Worm (Caenorhabditis elegans) whole organism, L4 larva: ENCODE measurements around the gene K07H8.5.
A peak's percentile ranks its signal among the peaks of the same experiment; 100 is the strongest.

Experiments used
- T20F7.1 ChIP-seq: fragments of 200-800 bp; sonication (Bioruptor generic); optimal IDR thresholded peaks from 2 replicates; lab custom pipeline; 2018; ENCODE audit warnings: mild to moderate bottlenecking, missing genetic modification characterization, missing compliant biosample characterization
- T26A8.4 ChIP-seq: fragments of 200-800 bp; sonication (Bioruptor generic); IDR thresholded peaks from 2 replicates; pipeline ENCODE4 v1.3.6; 2022; ENCODE audit warnings: missing genetic modification characterization, missing compliant biosample characterization
- Y5F2A.4 ChIP-seq: fragments of 200-800 bp; sonication (Bioruptor generic); optimal IDR thresholded peaks from 2 replicates; lab custom pipeline; 2018; ENCODE audit warnings: mild to moderate bottlenecking, missing genetic modification characterization, missing compliant biosample characterization
- ZK546.5 ChIP-seq, 2 experiments: sonication (generic microtip); optimal IDR thresholded peaks; 2 replicates each; lab custom pipeline; 2017; ENCODE audit warnings: missing biosample characterization in 2 of 2, missing genetic modification characterization in 2 of 2
- ama-1 ChIP-seq: fragments of 150-350 bp; optimal IDR thresholded peaks from 2 replicates; lab custom pipeline; 2014; ENCODE audit warnings: inconsistent platforms, mixed read lengths
- attf-4 ChIP-seq: sonication (generic microtip); optimal IDR thresholded peaks from 3 replicates; lab custom pipeline; 2017; ENCODE audit warnings: missing biosample characterization, missing genetic modification characterization
- ceh-28 ChIP-seq: fragments of 150-350 bp; optimal IDR thresholded peaks from 2 replicates; lab custom pipeline; 2014; ENCODE audit warnings: missing biosample characterization, missing genetic modification reagents, missing genetic modification characterization
- ceh-82 ChIP-seq: sonication (generic microtip); optimal IDR thresholded peaks from 2 replicates; lab custom pipeline; 2017; ENCODE audit warnings: missing biosample characterization, missing genetic modification characterization
- ces-1 ChIP-seq: fragments of 150-350 bp; sonication (generic microtip); optimal IDR thresholded peaks from 4 replicates; lab custom pipeline; 2014; ENCODE audit warnings: missing biosample characterization, missing genetic modification reagents, missing genetic modification characterization
- ctbp-1 ChIP-seq: fragments of 200-800 bp; sonication (Bioruptor generic); IDR thresholded peaks from 2 replicates; pipeline ENCODE4 v1.3.6; 2022; ENCODE audit warnings: missing genetic modification reagents, missing genetic modification characterization, missing compliant biosample characterization
- daf-16 ChIP-seq, 3 experiments: sonication (generic microtip); optimal IDR thresholded peaks; 2 replicates each; lab custom pipeline; 2016 to 2017; ENCODE audit warnings: missing genetic modification characterization in 3 of 3, missing genetic modification reagents in 3 of 3, mild to moderate bottlenecking in 2 of 3, missing compliant biosample characterization in 2 of 3, missing biosample characterization in 1 of 3, moderate library complexity in 1 of 3
- dmd-8 ChIP-seq: fragments of 200-800 bp; sonication (Bioruptor generic); IDR thresholded peaks from 2 replicates; pipeline ENCODE4 v1.3.6; 2022; ENCODE audit warnings: missing genetic modification characterization, missing compliant biosample characterization
- dmd-9 ChIP-seq: fragments of 200-800 bp; sonication (Bioruptor generic); IDR thresholded peaks from 2 replicates; pipeline ENCODE4 v1.3.6; 2022; ENCODE audit warnings: missing genetic modification reagents, missing genetic modification characterization, missing compliant biosample characterization
- dpl-1 ChIP-seq: fragments of 150-350 bp; optimal IDR thresholded peaks from 2 replicates; lab custom pipeline; 2014; ENCODE audit warnings: missing biosample characterization, missing genetic modification reagents, missing genetic modification characterization
- dve-1 ChIP-seq: sonication (generic microtip); optimal IDR thresholded peaks from 2 replicates; lab custom pipeline; 2017; ENCODE audit warnings: antibody characterized with exemption, mild to moderate bottlenecking, missing genetic modification characterization, missing compliant biosample characterization; ENCODE audit not compliant: insufficient read depth
- egl-27 ChIP-seq: sonication (generic microtip); optimal IDR thresholded peaks from 3 replicates; lab custom pipeline; 2017; ENCODE audit warnings: missing biosample characterization, missing genetic modification reagents, missing genetic modification characterization
- fkh-10 ChIP-seq: fragments of 150-350 bp; optimal IDR thresholded peaks from 2 replicates; lab custom pipeline; 2014; ENCODE audit warnings: missing biosample characterization, missing genetic modification reagents, missing genetic modification characterization
- hlh-11 ChIP-seq: fragments of 200-800 bp; sonication (Bioruptor generic); optimal IDR thresholded peaks from 2 replicates; lab custom pipeline; 2018; ENCODE audit warnings: mild to moderate bottlenecking, missing genetic modification characterization, missing compliant biosample characterization
- hlh-30 ChIP-seq: sonication (generic microtip); optimal IDR thresholded peaks from 2 replicates; lab custom pipeline; 2017; ENCODE audit warnings: antibody characterized with exemption, mild to moderate bottlenecking, missing genetic modification characterization, missing compliant biosample characterization; ENCODE audit not compliant: insufficient read depth
- jun-1 ChIP-seq: fragments of 150-350 bp; optimal IDR thresholded peaks from 2 replicates; lab custom pipeline; 2014; ENCODE audit warnings: missing biosample characterization, missing genetic modification reagents, missing genetic modification characterization
- lin-1 ChIP-seq: fragments of 200-800 bp; sonication (Bioruptor generic); IDR thresholded peaks from 2 replicates; pipeline ENCODE4 v1.3.6; 2022; ENCODE audit warnings: missing genetic modification reagents, missing genetic modification characterization, missing compliant biosample characterization
- lin-13 ChIP-seq: fragments of 150-350 bp; optimal IDR thresholded peaks from 2 replicates; lab custom pipeline; 2014; ENCODE audit warnings: missing biosample characterization, missing genetic modification reagents, missing genetic modification characterization
- lin-38 ChIP-seq: fragments of 200-800 bp; sonication (Bioruptor generic); IDR thresholded peaks from 2 replicates; pipeline ENCODE4 v1.3.6; 2022; ENCODE audit warnings: missing genetic modification reagents, missing genetic modification characterization, missing compliant biosample characterization
- lir-3 ChIP-seq: sonication (generic microtip); optimal IDR thresholded peaks from 2 replicates; lab custom pipeline; 2016; ENCODE audit warnings: mild to moderate bottlenecking, missing genetic modification characterization, missing compliant biosample characterization
- lsy-2 ChIP-seq, 2 experiments: fragments of 150-350 bp in 1 of 2; sonication (generic microtip) in 1 of 2; optimal IDR thresholded peaks; 2 replicates each; lab custom pipeline; 2014 to 2017; ENCODE audit warnings: missing biosample characterization in 2 of 2, missing genetic modification characterization in 2 of 2
- mdl-1 ChIP-seq, 2 experiments: fragments of 150-350 bp in 1 of 2; sonication (generic microtip) in 1 of 2; optimal IDR thresholded peaks; 2 replicates each; lab custom pipeline; 2014 to 2017; ENCODE audit warnings: missing biosample characterization in 2 of 2, missing genetic modification characterization in 2 of 2
- mdt-29 ChIP-seq: fragments of 200-800 bp; sonication (Bioruptor generic); IDR thresholded peaks from 2 replicates; pipeline ENCODE4 v1.3.6; 2022; ENCODE audit warnings: missing genetic modification reagents, missing genetic modification characterization, missing compliant biosample characterization
- mep-1 ChIP-seq: fragments of 150-350 bp; sonication (generic microtip); optimal IDR thresholded peaks from 3 replicates; lab custom pipeline; 2014; ENCODE audit warnings: missing biosample characterization, missing genetic modification characterization
- mes-2 ChIP-seq: sonication (generic microtip); optimal IDR thresholded peaks from 2 replicates; lab custom pipeline; 2016; ENCODE audit warnings: missing genotype, mild to moderate bottlenecking, missing genetic modification characterization, missing compliant biosample characterization; ENCODE audit not compliant: poor library complexity, severe bottlenecking
- nhr-10 ChIP-seq: fragments of 150-350 bp; optimal IDR thresholded peaks from 2 replicates; lab custom pipeline; 2014; ENCODE audit warnings: missing biosample characterization, missing genetic modification characterization
- nhr-237 ChIP-seq: sonication (generic microtip); optimal IDR thresholded peaks from 2 replicates; lab custom pipeline; 2017; ENCODE audit warnings: missing biosample characterization, missing genetic modification characterization
- nhr-25 ChIP-seq: sonication (generic microtip); optimal IDR thresholded peaks from 2 replicates; lab custom pipeline; 2017; ENCODE audit warnings: missing genetic modification characterization, mild to moderate bottlenecking, missing compliant biosample characterization, antibody characterized with exemption, moderate library complexity, borderline replicate concordance; ENCODE audit not compliant: insufficient read depth
- nhr-28 ChIP-seq: fragments of 150-350 bp; optimal IDR thresholded peaks from 2 replicates; lab custom pipeline; 2014; ENCODE audit warnings: missing biosample characterization, missing genetic modification characterization
- nhr-42 ChIP-seq: fragments of 200-800 bp; sonication (Bioruptor generic); IDR thresholded peaks from 2 replicates; pipeline ENCODE4 v1.3.6; 2022; ENCODE audit warnings: missing genetic modification characterization, missing compliant biosample characterization
- nhr-6 ChIP-seq: fragments of 150-350 bp; optimal IDR thresholded peaks from 2 replicates; lab custom pipeline; 2014; ENCODE audit warnings: missing biosample characterization, missing genetic modification characterization
- pha-4 ChIP-seq, 2 experiments: fragments of 150-350 bp in 1 of 2; fragments of 200-800 bp in 1 of 2; sonication (Bioruptor generic) in 1 of 2; IDR thresholded peaks in 1 of 2; optimal IDR thresholded peaks in 1 of 2; 2 replicates each; pipeline versions ENCODE4 v1.3.6 to Lab custom; 2014 to 2022; ENCODE audit warnings: missing genetic modification characterization in 2 of 2, missing genetic modification reagents in 2 of 2, missing biosample characterization in 1 of 2, missing compliant biosample characterization in 1 of 2
- rbr-2 ChIP-seq: sonication (generic microtip); optimal IDR thresholded peaks from 2 replicates; lab custom pipeline; 2016; ENCODE audit warnings: missing genotype, missing genetic modification characterization, missing compliant biosample characterization
- spr-3 ChIP-seq: fragments of 200-800 bp; sonication (Bioruptor generic); optimal IDR thresholded peaks from 2 replicates; lab custom pipeline; 2018; ENCODE audit warnings: mild to moderate bottlenecking, missing genetic modification characterization, missing compliant biosample characterization
- vab-7 ChIP-seq: fragments of 200-800 bp; sonication (Bioruptor generic); IDR thresholded peaks from 2 replicates; pipeline ENCODE4 v1.3.6; 2022; ENCODE audit warnings: missing genetic modification reagents, missing genetic modification characterization, missing compliant biosample characterization
- zag-1 ChIP-seq: fragments of 150-350 bp; optimal IDR thresholded peaks from 2 replicates; lab custom pipeline; 2014; ENCODE audit warnings: missing biosample characterization, missing genetic modification characterization
- zfp-2 ChIP-seq: sonication (generic microtip); optimal IDR thresholded peaks from 2 replicates; lab custom pipeline; 2016; ENCODE audit warnings: mild to moderate bottlenecking, missing genetic modification characterization, missing compliant biosample characterization
- zfp-3 ChIP-seq: fragments of 200-800 bp; sonication (Bioruptor generic); conservative IDR thresholded peaks from 2 replicates; pipeline ENCODE4 v1.3.6; 2022; ENCODE audit warnings: missing genetic modification reagents, missing genetic modification characterization, missing compliant biosample characterization

Gene K07H8.5

ce11 chrIV:8289580-8290323 lies 21.6 kb downstream of the K07H8.5 start, which contains the start of gene daf-31:
TSS of gene daf-31 (plus strand) at chrIV:8290273.
- TF ChIP-seq zag-1 (no peak), T20F7.1 (GFP tag; lab: Kevin White, UChicago) (peak; percentile 26), daf-16 (GFP tag; optimal IDR thresholded peaks at IDR 0.05; lab: Kevin White, UChicago) (no peak), daf-16 (tag; optimal IDR thresholded peaks at IDR 0.05; lab: Kevin White, UChicago) (peak; percentile 50), dve-1 (peak; percentile 36), ceh-28 (tag; lab: Kevin White, UChicago) (peak; percentile 4), lin-38 (GFP tag; lab: Robert Waterston, UW) (peak; percentile 50), zfp-2 (tag; lab: Kevin White, UChicago) (no peak), dmd-9 (GFP tag; lab: Robert Waterston, UW) (no peak), hlh-11 (tag; lab: Kevin White, UChicago) (peak; percentile 0), dpl-1 (GFP tag; lab: Kevin White, UChicago) (peak; percentile 57), mes-2 (peak; percentile 77), lin-13 (peak; percentile 24), lsy-2 (tag; optimal IDR thresholded peaks at IDR 0.05; lab: Kevin White, UChicago) (peak in 1 of 2 experiments; percentile 75), nhr-6 (tag; lab: Kevin White, UChicago) (peak; percentile 56), ctbp-1 (GFP tag; lab: Robert Waterston, UW) (no peak), ama-1 (peak; percentile 7), pha-4 (GFP tag; IDR thresholded peaks at IDR 0.05; lab: Robert Waterston, UW) (no peak), pha-4 (tag; optimal IDR thresholded peaks at IDR 0.05; lab: Kevin White, UChicago) (peak; percentile 39), Y5F2A.4 (GFP tag; lab: Kevin White, UChicago) (no peak), hlh-30 (tag; lab: Kevin White, UChicago) (peak; percentile 23), mep-1 (tag; lab: Kevin White, UChicago) (peak; percentile 60), ZK546.5 (tag; optimal IDR thresholded peaks at IDR 0.05; lab: Kevin White, UChicago) (no peak), nhr-28 (tag; lab: Kevin White, UChicago) (peak; percentile 3), mdl-1 (tag; optimal IDR thresholded peaks at IDR 0.05; lab: Kevin White, UChicago) (peak in 1 of 2 experiments; percentile 17), rbr-2 (tag; lab: Kevin White, UChicago) (peak; percentile 36)

ce11 chrIV:8291232-8291631 lies 23.1 kb downstream of the K07H8.5 start, which contains the start of gene K07H8.2:
TSS of gene K07H8.2 (plus strand) at chrIV:8291532.
- TF ChIP-seq attf-4 (tag; lab: Kevin White, UChicago), result no peak
- TF ChIP-seq Y5F2A.4 (GFP tag; lab: Kevin White, UChicago), result no peak
- no peak for TF ChIP-seq nhr-237
- TF ChIP-seq ces-1 (GFP tag; lab: Kevin White, UChicago), result no peak
- TF ChIP-seq mdl-1 (tag; optimal IDR thresholded peaks at IDR 0.05; lab: Kevin White, UChicago), result no peak
- no peak for TF ChIP-seq hlh-30 (tag; lab: Kevin White, UChicago)
- TF ChIP-seq nhr-6 (tag; lab: Kevin White, UChicago), result no peak

DNA sequence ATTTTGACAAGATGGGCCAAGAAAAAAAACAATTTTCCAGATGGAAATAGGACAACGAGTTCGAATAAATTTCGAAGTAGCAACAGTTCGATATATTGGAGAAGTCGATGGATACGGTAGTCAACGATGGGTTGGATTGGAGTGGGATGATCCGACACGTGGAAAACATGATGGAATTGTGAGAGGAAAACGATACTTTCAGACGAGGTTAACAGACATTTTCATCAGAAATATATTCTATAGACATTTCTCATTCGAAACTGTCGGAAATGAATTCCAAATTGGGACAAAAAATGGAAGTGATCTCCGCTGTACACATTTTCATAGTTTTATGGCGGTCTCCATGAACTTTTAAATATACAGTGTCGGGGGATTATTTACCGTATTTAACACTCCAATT lies 26.5 kb downstream of the K07H8.5 start, which contains the start of gene tbce-1:
TSS of gene tbce-1 (plus strand) at position 41 of the 400 bp plus-strand sequence.
- TF ChIP-seq jun-1 (tag; lab: Kevin White, UChicago), result no peak
- no peak for TF ChIP-seq T26A8.4 (GFP tag; lab: Robert Waterston, UW)
- TF ChIP-seq zfp-3, result 0 out of 2 replicates have a peak, but pooled peaks have one; percentile 62

DNA sequence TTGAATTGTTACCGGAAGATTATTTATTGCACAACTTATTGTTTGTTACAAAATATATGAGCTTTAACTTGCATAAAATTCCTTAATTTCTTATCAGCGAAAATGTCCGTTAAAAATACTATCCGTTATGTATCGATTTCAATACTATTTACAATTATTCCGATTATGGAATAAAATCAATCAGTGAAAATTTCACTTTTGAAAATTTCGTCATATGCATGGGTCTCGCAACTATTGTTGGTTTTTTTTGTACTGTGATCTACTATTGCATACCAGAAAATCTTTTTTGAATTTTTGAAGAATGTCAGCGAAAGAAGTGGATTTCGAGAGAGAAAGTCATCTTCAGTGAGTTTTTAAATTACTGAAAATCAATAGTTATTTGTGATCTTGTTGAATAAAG lies 29.1 kb downstream of the K07H8.5 start, which contains the start of gene nprl-3:
TSS of gene nprl-3 (plus strand) at position 301 of the 400 bp plus-strand sequence.
- TF ChIP-seq vab-7 (GFP tag; lab: Robert Waterston, UW) (no peak), nhr-42 (no peak), spr-3 (GFP tag; lab: Kevin White, UChicago) (no peak), zfp-2 (tag; lab: Kevin White, UChicago) (no peak), Y5F2A.4 (GFP tag; lab: Kevin White, UChicago) (no peak), dmd-8 (no peak), nhr-10 (tag; lab: Kevin White, UChicago) (no peak), zag-1 (no peak), pha-4 (GFP tag; IDR thresholded peaks at IDR 0.05; lab: Robert Waterston, UW) (no peak), pha-4 (tag; optimal IDR thresholded peaks at IDR 0.05; lab: Kevin White, UChicago) (no peak), hlh-11 (tag; lab: Kevin White, UChicago) (no peak), lin-1 (GFP tag; lab: Robert Waterston, UW) (no peak), fkh-10 (no peak), egl-27 (tag; lab: Kevin White, UChicago) (no peak), ceh-82 (no peak), mdt-29 (GFP tag; lab: Robert Waterston, UW) (no peak), nhr-25 (tag; lab: Kevin White, UChicago) (no peak), ctbp-1 (GFP tag; lab: Robert Waterston, UW) (no peak), hlh-30 (tag; lab: Kevin White, UChicago) (no peak), lir-3 (tag; lab: Kevin White, UChicago) (no peak)
